Worm (Caenorhabditis elegans) whole organism, L4/young adult: ENCODE data around the gene Y39A3B.1.

ENCODE experiments used
- W03F9.2 ChIP-seq: fragments of 150-350 bp; optimal IDR thresholded peaks from 2 replicates; lab custom pipeline; 2014; ENCODE audit warnings: missing biosample characterization, missing genetic modification characterization
- dao-5 ChIP-seq: sonication (generic microtip); optimal IDR thresholded peaks from 2 replicates; lab custom pipeline; 2016; ENCODE audit warnings: missing genotype, missing genetic modification characterization, moderate library complexity, missing compliant biosample characterization
- him-1 ChIP-seq: sonication (generic microtip); optimal IDR thresholded peaks from 2 replicates; lab custom pipeline; 2016; ENCODE audit warnings: missing genotype, missing genetic modification reagents, missing genetic modification characterization, missing compliant biosample characterization

ce11 chrIII:1984860-1985259 lies 21.0 kb upstream of the Y39A3B.1 start, which contains the start of gene Y39A3B.7:
- TF ChIP-seq dao-5 (no peak), him-1 (tag; lab: Kevin White, UChicago) (no peak), W03F9.2 (no peak)
